Worm (Caenorhabditis elegans) whole organism, young adult: ENCODE measurements around the gene cox-6B.

Source experiments
- B0019.2 ChIP-seq: fragments of 200-800 bp; sonication (Bioruptor generic); conservative IDR thresholded peaks from 2 replicates; pipeline ENCODE4 v1.3.6; 2022; ENCODE audit warnings: missing genetic modification reagents, missing genetic modification characterization, missing compliant biosample characterization
- B0336.3 ChIP-seq: fragments of 200-800 bp; sonication (Bioruptor generic); IDR thresholded peaks from 2 replicates; pipeline ENCODE4 v1.3.6; 2022; ENCODE audit warnings: missing genetic modification characterization, missing compliant biosample characterization
- C17E4.6 ChIP-seq: fragments of 200-800 bp; sonication (Bioruptor generic); IDR thresholded peaks from 2 replicates; pipeline ENCODE4 v1.3.6; 2022; ENCODE audit warnings: missing genetic modification reagents, missing genetic modification characterization, missing compliant biosample characterization
- D2030.7 ChIP-seq: fragments of 200-800 bp; sonication (Bioruptor generic); IDR thresholded peaks from 2 replicates; pipeline ENCODE4 v1.3.6; 2022; ENCODE audit warnings: missing genetic modification reagents, missing genetic modification characterization, missing compliant biosample characterization
- F33H1.4 ChIP-seq: fragments of 200-800 bp; sonication (Bioruptor generic); IDR thresholded peaks from 2 replicates; pipeline ENCODE4 v1.3.6; 2022; ENCODE audit warnings: missing genetic modification reagents, missing genetic modification characterization, missing compliant biosample characterization
- F55B11.4 ChIP-seq: sonication (generic microtip); optimal IDR thresholded peaks from 2 replicates; lab custom pipeline; 2016; ENCODE audit warnings: missing compliant biosample characterization, missing genetic modification characterization, borderline replicate concordance; ENCODE audit not compliant: insufficient read depth
- Y53G8AR.9 ChIP-seq: fragments of 200-800 bp; sonication (Bioruptor generic); conservative IDR thresholded peaks from 2 replicates; pipeline ENCODE4 v1.3.6; 2022; ENCODE audit warnings: missing genetic modification reagents, missing genetic modification characterization, missing compliant biosample characterization
- ama-1 ChIP-seq, 3 experiments: fragments of 150-350 bp in 1 of 3; sonication (generic microtip) in 2 of 3; optimal IDR thresholded peaks; 2 replicates each; lab custom pipeline; 2014 to 2018; ENCODE audit warnings: missing biosample characterization in 2 of 3, missing genetic modification characterization in 2 of 3, missing genetic modification reagents in 2 of 3
- aptf-2 ChIP-seq: fragments of 200-800 bp; sonication (Bioruptor generic); conservative IDR thresholded peaks from 2 replicates; pipeline ENCODE4 v1.3.6; 2022; ENCODE audit warnings: missing genetic modification reagents, missing genetic modification characterization, missing compliant biosample characterization
- cebp-1 ChIP-seq, 2 experiments: fragments of 200-800 bp in 1 of 2; sonication (Bioruptor generic) in 1 of 2; sonication (generic microtip) in 1 of 2; IDR thresholded peaks in 1 of 2; optimal IDR thresholded peaks in 1 of 2; 2 replicates each; pipeline versions ENCODE4 v1.3.6 to Lab custom; 2017 to 2022; ENCODE audit warnings: missing compliant biosample characterization in 2 of 2, missing genetic modification characterization in 2 of 2, mild to moderate bottlenecking in 1 of 2, missing genetic modification reagents in 1 of 2, moderate library complexity in 1 of 2
- ceh-58 ChIP-seq: fragments of 200-800 bp; sonication (Bioruptor generic); IDR thresholded peaks from 2 replicates; pipeline ENCODE4 v1.3.6; 2022; ENCODE audit warnings: missing genetic modification characterization, missing compliant biosample characterization
- efl-1 ChIP-seq: fragments of 150-350 bp; optimal IDR thresholded peaks from 2 replicates; lab custom pipeline; 2014; ENCODE audit warnings: missing biosample characterization, missing genetic modification reagents, missing genetic modification characterization
- egl-44 ChIP-seq: fragments of 200-800 bp; sonication (Bioruptor generic); IDR thresholded peaks from 2 replicates; pipeline ENCODE4 v1.3.6; 2022; ENCODE audit warnings: missing genetic modification reagents, missing genetic modification characterization, missing compliant biosample characterization
- egrh-3 ChIP-seq: fragments of 200-800 bp; sonication (Bioruptor generic); IDR thresholded peaks from 2 replicates; pipeline ENCODE4 v1.3.6; 2022; ENCODE audit warnings: missing genetic modification reagents, missing genetic modification characterization, missing compliant biosample characterization
- ekl-4 ChIP-seq: fragments of 200-800 bp; sonication (Bioruptor generic); IDR thresholded peaks from 2 replicates; pipeline ENCODE4 v1.3.6; 2022; ENCODE audit warnings: missing genetic modification reagents, missing genetic modification characterization, missing compliant biosample characterization
- ets-4 ChIP-seq: fragments of 200-800 bp; sonication (Bioruptor generic); optimal IDR thresholded peaks from 2 replicates; lab custom pipeline; 2018; ENCODE audit warnings: mild to moderate bottlenecking, missing genetic modification characterization, missing compliant biosample characterization
- him-1 ChIP-seq: sonication (generic microtip); optimal IDR thresholded peaks from 2 replicates; lab custom pipeline; 2016; ENCODE audit warnings: missing genotype, missing genetic modification reagents, missing genetic modification characterization, missing compliant biosample characterization
- hlh-12 ChIP-seq: sonication (generic microtip); optimal IDR thresholded peaks from 2 replicates; lab custom pipeline; 2016; ENCODE audit warnings: missing genetic modification characterization, missing compliant biosample characterization
- hlh-26 ChIP-seq: fragments of 200-800 bp; sonication (Bioruptor generic); conservative IDR thresholded peaks from 2 replicates; pipeline ENCODE4 v1.3.6; 2022; ENCODE audit warnings: missing genetic modification reagents, missing genetic modification characterization, missing compliant biosample characterization
- hmg-1.2 ChIP-seq: fragments of 200-800 bp; sonication (Bioruptor generic); IDR thresholded peaks from 2 replicates; pipeline ENCODE4 v1.3.6; 2022; ENCODE audit warnings: missing genetic modification reagents, missing genetic modification characterization, missing compliant biosample characterization
- hrde-1 ChIP-seq: sonication (generic microtip); optimal IDR thresholded peaks from 2 replicates; lab custom pipeline; 2016; ENCODE audit warnings: missing genetic modification characterization, mild to moderate bottlenecking, missing compliant biosample characterization, moderate library complexity, missing genotype, missing genetic modification reagents, borderline replicate concordance
- hsf-1 ChIP-seq: fragments of 200-800 bp; sonication (Bioruptor generic); IDR thresholded peaks from 2 replicates; pipeline ENCODE4 v1.3.6; 2022; ENCODE audit warnings: missing genetic modification reagents, missing genetic modification characterization, missing compliant biosample characterization
- lag-1 ChIP-seq: fragments of 200-800 bp; sonication (Bioruptor generic); IDR thresholded peaks from 2 replicates; pipeline ENCODE4 v1.3.6; 2022; ENCODE audit warnings: missing genetic modification reagents, missing genetic modification characterization, missing compliant biosample characterization
- let-526 ChIP-seq: fragments of 200-800 bp; sonication (Bioruptor generic); IDR thresholded peaks from 2 replicates; pipeline ENCODE4 v1.3.6; 2022; ENCODE audit warnings: missing genetic modification reagents, missing genetic modification characterization, missing compliant biosample characterization
- lin-54 ChIP-seq: fragments of 200-800 bp; sonication (Bioruptor generic); optimal IDR thresholded peaks from 2 replicates; lab custom pipeline; 2018; ENCODE audit warnings: mild to moderate bottlenecking, missing genetic modification characterization, missing compliant biosample characterization
- lsl-1 ChIP-seq: fragments of 200-800 bp; sonication (Bioruptor generic); optimal IDR thresholded peaks from 2 replicates; lab custom pipeline; 2018; ENCODE audit warnings: mild to moderate bottlenecking, missing genetic modification characterization, moderate library complexity, missing compliant biosample characterization
- madf-6 ChIP-seq: fragments of 200-800 bp; sonication (Bioruptor generic); IDR thresholded peaks from 2 replicates; pipeline ENCODE4 v1.3.6; 2022; ENCODE audit warnings: missing genetic modification reagents, missing genetic modification characterization, missing compliant biosample characterization
- mes-4 ChIP-seq: sonication (generic microtip); optimal IDR thresholded peaks from 2 replicates; lab custom pipeline; 2016; ENCODE audit warnings: missing genotype, missing genetic modification characterization, missing compliant biosample characterization
- mxl-1 ChIP-seq: sonication (generic microtip); optimal IDR thresholded peaks from 2 replicates; lab custom pipeline; 2016; ENCODE audit warnings: missing genetic modification characterization, missing compliant biosample characterization
- nfyb-1 ChIP-seq: fragments of 200-800 bp; sonication (Bioruptor generic); IDR thresholded peaks from 2 replicates; pipeline ENCODE4 v1.3.6; 2022; ENCODE audit warnings: missing genetic modification reagents, missing genetic modification characterization, missing compliant biosample characterization
- nhr-179 ChIP-seq: sonication (generic microtip); optimal IDR thresholded peaks from 2 replicates; lab custom pipeline; 2016; ENCODE audit warnings: mild to moderate bottlenecking, missing genetic modification characterization, missing compliant biosample characterization
- nhr-27 ChIP-seq: fragments of 200-800 bp; sonication (Bioruptor generic); optimal IDR thresholded peaks from 2 replicates; lab custom pipeline; 2018; ENCODE audit warnings: mild to moderate bottlenecking, missing genetic modification characterization, moderate library complexity, missing compliant biosample characterization
- sdz-38 ChIP-seq: sonication (generic microtip); optimal IDR thresholded peaks from 2 replicates; lab custom pipeline; 2016; ENCODE audit warnings: missing genotype, missing genetic modification characterization, missing compliant biosample characterization
- snpc-3.4 ChIP-seq: sonication (generic microtip); optimal IDR thresholded peaks from 2 replicates; lab custom pipeline; 2017; ENCODE audit warnings: missing genetic modification characterization, mild to moderate bottlenecking, missing compliant biosample characterization, antibody characterized with exemption, moderate library complexity, missing genotype, missing genetic modification reagents
- sptf-2 ChIP-seq: fragments of 200-800 bp; sonication (Bioruptor generic); optimal IDR thresholded peaks from 2 replicates; lab custom pipeline; 2018; ENCODE audit warnings: mild to moderate bottlenecking, missing genetic modification characterization, missing compliant biosample characterization
- tbp1 ChIP-seq: fragments of 200-800 bp; sonication (Bioruptor generic); optimal IDR thresholded peaks from 2 replicates; lab custom pipeline; 2018; ENCODE audit warnings: mild to moderate bottlenecking, missing genetic modification characterization, missing compliant biosample characterization
- tbx-9 ChIP-seq: sonication (generic microtip); optimal IDR thresholded peaks from 2 replicates; lab custom pipeline; 2016; ENCODE audit warnings: borderline replicate concordance, missing genetic modification characterization, inconsistent platforms, missing compliant biosample characterization
- unc-130 ChIP-seq: sonication (generic microtip); optimal IDR thresholded peaks from 2 replicates; lab custom pipeline; 2016; ENCODE audit warnings: missing genetic modification reagents, missing genetic modification characterization, missing compliant biosample characterization
- unc-62 ChIP-seq: fragments of 150-350 bp; optimal IDR thresholded peaks from 2 replicates; lab custom pipeline; 2014; ENCODE audit warnings: missing biosample characterization, missing genetic modification reagents, missing genetic modification characterization
- xnd-1 ChIP-seq: sonication (generic microtip); optimal IDR thresholded peaks from 2 replicates; lab custom pipeline; 2016; ENCODE audit warnings: missing genotype, missing genetic modification reagents, missing genetic modification characterization, missing compliant biosample characterization
- zfh-2 ChIP-seq: fragments of 200-800 bp; sonication (Bioruptor generic); conservative IDR thresholded peaks from 2 replicates; pipeline ENCODE4 v1.3.6; 2022; ENCODE audit warnings: missing genetic modification reagents, missing genetic modification characterization, missing compliant biosample characterization
- ztf-25 ChIP-seq: fragments of 200-800 bp; sonication (Bioruptor generic); IDR thresholded peaks from 2 replicates; pipeline ENCODE4 v1.3.6; 2022; ENCODE audit warnings: missing genetic modification reagents, missing genetic modification characterization, missing compliant biosample characterization
- ztf-3 ChIP-seq: fragments of 200-800 bp; sonication (Bioruptor generic); optimal IDR thresholded peaks from 2 replicates; lab custom pipeline; 2018; ENCODE audit warnings: mild to moderate bottlenecking, missing genetic modification characterization, missing compliant biosample characterization

cox-6B gene

DNA sequence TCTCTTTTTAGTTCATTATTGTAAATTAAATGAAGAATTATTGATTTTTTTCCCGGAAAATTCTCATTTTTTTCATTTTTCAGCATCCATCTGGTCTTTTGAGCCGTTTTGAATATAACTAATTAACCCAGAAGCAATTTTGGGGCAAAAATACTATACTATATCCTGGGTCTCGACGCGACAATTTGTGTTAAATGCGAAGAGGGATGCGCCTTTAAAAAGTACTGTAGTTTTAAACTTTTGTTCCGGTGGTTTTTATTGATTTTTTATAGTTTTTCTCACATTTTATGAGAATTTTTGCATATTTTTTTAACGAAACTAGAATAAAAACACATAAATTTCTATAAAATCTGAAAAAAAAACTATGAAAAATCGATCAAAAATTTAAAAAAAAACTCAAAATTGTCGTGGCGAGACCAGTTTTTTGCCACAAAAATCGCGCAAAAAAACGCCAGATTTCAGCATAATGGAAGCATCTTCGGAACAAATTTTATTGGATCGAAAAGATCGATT is 88.6 kb downstream of the cox-6B start, which contains the start of gene tbcc-1:
TSS of gene tbcc-1 (plus strand) at position 463 of the 513 bp plus-strand sequence.
- TF ChIP-seq mes-4 (tag; lab: Kevin White, UChicago) (no peak), egrh-3 (GFP tag; lab: Robert Waterston, UW) (no peak), aptf-2 (GFP tag; lab: Robert Waterston, UW) (no peak), Y53G8AR.9 (GFP tag; lab: Robert Waterston, UW) (no peak), F55B11.4 (tag; lab: Kevin White, UChicago) (no peak), ama-1 (optimal IDR thresholded peaks at IDR 0.05; lab: Kevin White, UChicago) (no peak), ama-1 (GFP tag; optimal IDR thresholded peaks at IDR 0.05; lab: Kevin White, UChicago) (no peak), tbx-9 (tag; lab: Kevin White, UChicago) (no peak), xnd-1 (tag; lab: Kevin White, UChicago) (peak; percentile 29), hrde-1 (peak; percentile 46), him-1 (tag; lab: Kevin White, UChicago) (no peak), ets-4 (no peak), lin-54 (GFP tag; lab: Kevin White, UChicago) (peak; percentile 24), mxl-1 (tag; lab: Kevin White, UChicago) (no peak), tbp1 (GFP tag; lab: Kevin White, UChicago) (peak; percentile 15), nhr-27 (tag; lab: Kevin White, UChicago) (no peak), madf-6 (GFP tag; lab: Robert Waterston, UW) (peak; percentile 51; the same call in 1 of the 2 replicates), snpc-3.4 (tag; lab: Kevin White, UChicago) (peak; percentile 8), B0019.2 (no peak), F33H1.4 (peak; percentile 48; the same call in 1 of the 2 replicates), sptf-2 (GFP tag; lab: Kevin White, UChicago) (no peak), egl-44 (no peak), unc-130 (GFP tag; lab: Kevin White, UChicago) (peak; percentile 2), lsl-1 (GFP tag; lab: Kevin White, UChicago) (peak; percentile 58)
- TF ChIP-seq, all 124 proteins: peak for 9

DNA sequence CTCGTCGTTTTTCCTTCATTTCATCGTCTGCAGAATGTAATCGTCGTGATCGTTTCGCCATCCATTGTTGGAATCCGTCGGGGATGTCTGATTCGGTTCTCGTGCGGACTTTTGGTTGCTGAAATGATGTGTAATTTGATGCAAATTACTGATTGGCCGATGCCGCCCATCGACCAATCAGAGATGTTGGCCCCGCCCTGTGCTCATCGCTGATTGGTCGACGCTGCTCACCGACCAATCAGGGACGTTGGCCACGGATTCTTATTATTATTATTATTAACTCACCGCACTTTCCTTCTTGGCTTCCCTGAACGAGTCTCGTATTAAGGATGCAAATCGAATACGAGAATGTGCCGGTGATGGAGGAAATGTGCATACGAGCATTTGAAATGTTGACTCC is 94.6 kb downstream of the cox-6B start:
- TF ChIP-seq nfyb-1 (GFP tag; lab: Robert Waterston, UW) (0 out of 2 replicates have a peak, but pooled peaks have one; percentile 13), zfh-2 (GFP tag; lab: Robert Waterston, UW) (0 out of 2 replicates have a peak, but pooled peaks have one; percentile 9), sdz-38 (tag; lab: Kevin White, UChicago) (no peak)

DNA sequence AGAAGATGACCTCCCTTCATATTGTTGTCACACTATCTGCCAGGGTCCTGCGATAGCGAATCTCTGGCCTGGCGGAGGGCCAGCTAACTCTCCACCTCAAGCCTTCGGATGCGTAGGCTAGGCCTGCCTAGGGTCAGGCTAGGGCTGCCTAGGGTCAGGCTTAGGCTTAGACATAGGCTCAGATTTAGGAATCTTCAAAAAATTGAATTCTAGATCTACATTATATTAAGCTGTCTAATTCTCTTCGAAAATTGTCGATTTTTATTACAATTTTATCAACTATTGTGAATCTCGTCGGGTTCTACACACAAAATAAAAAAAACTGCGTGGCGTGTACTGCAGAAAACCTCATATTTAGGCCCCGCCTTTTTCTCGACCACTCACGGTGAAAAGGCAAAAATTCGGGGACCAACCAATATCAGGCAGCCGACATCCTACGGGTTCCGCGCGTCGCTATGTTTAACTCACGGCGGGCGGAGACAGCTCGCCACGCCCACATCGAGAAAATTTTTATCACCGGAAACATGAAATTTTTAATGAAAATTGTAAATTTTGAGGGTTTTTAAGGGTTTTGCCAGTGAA is 96.1 kb downstream of the cox-6B start:
- TF ChIP-seq hlh-12 (no peak), B0336.3 (GFP tag; lab: Robert Waterston, UW) (peak; percentile 40; the same call in 1 of the 2 replicates), let-526 (GFP tag; lab: Robert Waterston, UW) (no peak), mxl-1 (tag; lab: Kevin White, UChicago) (peak; percentile 13), hmg-1.2 (GFP tag; lab: Robert Waterston, UW) (peak; percentile 76), aptf-2 (GFP tag; lab: Robert Waterston, UW) (0 out of 2 replicates have a peak, but pooled peaks have one; percentile 53), hlh-26 (GFP tag; lab: Robert Waterston, UW) (no peak), ekl-4 (GFP tag; lab: Robert Waterston, UW) (peak; percentile 50; the same call in 1 of the 2 replicates), C17E4.6 (no peak), ztf-3 (GFP tag; lab: Kevin White, UChicago) (no peak), D2030.7 (peak; percentile 57), ztf-25 (GFP tag; lab: Robert Waterston, UW) (no peak), nhr-179 (no peak), unc-62 (GFP tag; lab: Kevin White, UChicago) (no peak), efl-1 (GFP tag; lab: Kevin White, UChicago) (no peak), zfh-2 (GFP tag; lab: Robert Waterston, UW) (peak; percentile 46; the same call in 1 of the 2 replicates), cebp-1 (GFP tag; IDR thresholded peaks at IDR 0.05; lab: Robert Waterston, UW) (no peak), cebp-1 (tag; optimal IDR thresholded peaks at IDR 0.05; lab: Kevin White, UChicago) (no peak), ets-4 (no peak), hsf-1 (GFP tag; lab: Robert Waterston, UW) (no peak), lag-1 (GFP tag; lab: Robert Waterston, UW) (no peak), ceh-58 (GFP tag; lab: Robert Waterston, UW) (0 out of 2 replicates have a peak, but pooled peaks have one; percentile 75)
